Fruit fly (Drosophila melanogaster): Measurements from ENCODE around the gene CG33178.

CG33178 gene

DNA sequence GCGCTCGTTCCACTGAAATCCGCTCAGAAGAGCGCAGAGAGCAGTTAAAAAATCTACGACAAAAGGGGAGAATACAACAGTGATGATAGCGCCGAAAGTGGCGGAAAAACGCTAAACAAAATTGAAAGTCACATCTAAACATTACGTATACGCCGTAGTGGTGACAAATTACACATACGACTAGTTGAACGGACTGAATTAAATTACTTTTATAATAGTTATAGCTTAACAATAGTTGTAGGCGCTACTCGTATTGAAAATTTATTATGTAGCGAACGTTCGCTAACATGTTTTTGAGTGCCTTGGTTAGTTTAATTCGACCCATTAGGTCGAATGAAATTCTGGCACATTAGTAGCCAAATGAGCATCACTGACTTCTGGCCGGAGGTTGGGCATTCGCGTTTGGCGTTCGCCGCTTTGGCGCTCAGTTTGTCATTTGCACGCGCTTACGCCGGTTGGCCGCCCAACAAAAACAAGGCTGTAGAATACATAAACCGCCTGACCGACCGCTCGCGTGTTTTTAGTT is 38.9 kb upstream of the CG33178 start, which contains the start of gene CG5541 (continued):
- no peak for TF ChIP-seq toy (GFP tag; IDR thresholded peaks at IDR 0.05)
- TF ChIP-seq lab (GFP tag; optimal IDR thresholded peaks at IDR 0.05) = peak; percentile 14
- no peak for TF ChIP-seq fru (optimal IDR thresholded peaks at IDR 0.05)
- TF ChIP-seq CG8765 (GFP tag; IDR thresholded peaks at IDR 0.05) = no peak
- TF ChIP-seq CHES-1-like (GFP tag; optimal IDR thresholded peaks at IDR 0.05) = no peak
- TF ChIP-seq chn (GFP tag; optimal IDR thresholded peaks at IDR 0.05) = no peak
- peak; percentile 67 for TF ChIP-seq CG34376 (GFP tag; optimal IDR thresholded peaks at IDR 0.05)
- no peak for TF ChIP-seq CG15696 (tag; optimal IDR thresholded peaks at IDR 0.05)
- no peak for TF ChIP-seq inv (GFP tag; IDR thresholded peaks at IDR 0.05; ENCODE audit: partially characterized antibody)
- TF ChIP-seq E2f2 (GFP tag; IDR thresholded peaks at IDR 0.05) = no peak
- no peak for TF ChIP-seq CG7556 (GFP tag; optimal IDR thresholded peaks at IDR 0.05)
- no peak for TF ChIP-seq NFAT (GFP tag; IDR thresholded peaks at IDR 0.05)
- TF ChIP-seq CG9817 (tag; optimal IDR thresholded peaks at IDR 0.05) = peak; percentile 2
- no peak for TF ChIP-seq CG31441 (GFP tag; IDR thresholded peaks at IDR 0.05)
- no peak for TF ChIP-seq h (optimal IDR thresholded peaks at IDR 0.05)
- no peak for TF ChIP-seq CG30431 (GFP tag; optimal IDR thresholded peaks at IDR 0.05)
- peak in 1 of 2 experiments; percentile 66 for TF ChIP-seq Pdp1 (GFP tag; optimal IDR thresholded peaks at IDR 0.05)
- TF ChIP-seq CG1024 (GFP tag; IDR thresholded peaks at IDR 0.05) = no peak
- TF ChIP-seq dmrt99B (tag; optimal IDR thresholded peaks at IDR 0.05) = no peak
- no peak for TF ChIP-seq pum (GFP tag; optimal IDR thresholded peaks at IDR 0.05)
- TF ChIP-seq CG6254 (GFP tag; optimal IDR thresholded peaks at IDR 0.05) = no peak
- no peak for TF ChIP-seq Awh (GFP tag; IDR thresholded peaks at IDR 0.05)
- no peak for TF ChIP-seq crc (GFP tag; optimal IDR thresholded peaks at IDR 0.05)
- TF ChIP-seq dati (GFP tag; IDR thresholded peaks at IDR 0.05) = no peak
- no peak for TF ChIP-seq CG18476 (GFP tag; optimal IDR thresholded peaks at IDR 0.05)
- no peak for TF ChIP-seq yki (optimal IDR thresholded peaks at IDR 0.05)
- TF ChIP-seq jing (GFP tag; optimal IDR thresholded peaks at IDR 0.05) = no peak
- TF ChIP-seq cwo (GFP tag; optimal IDR thresholded peaks at IDR 0.05) = no peak
- no peak for TF ChIP-seq CG18764 (GFP tag; optimal IDR thresholded peaks at IDR 0.05)
- TF ChIP-seq CG7839 (tag; optimal IDR thresholded peaks at IDR 0.05) = no peak
- TF ChIP-seq Max (GFP tag; optimal IDR thresholded peaks at IDR 0.05) = no peak
- TF ChIP-seq CG10147 (GFP tag; optimal IDR thresholded peaks at IDR 0.05) = peak; percentile 44
- TF ChIP-seq Blimp-1 (GFP tag; optimal IDR thresholded peaks at IDR 0.05) = no peak
- TF ChIP-seq hb (GFP tag; IDR thresholded peaks at IDR 0.05; ENCODE audit: partially characterized antibody) = no peak
- TF ChIP-seq dm (GFP tag; optimal IDR thresholded peaks at IDR 0.05) = no peak
- TF ChIP-seq Asciz (GFP tag; optimal IDR thresholded peaks at IDR 0.05) = no peak
- no peak for TF ChIP-seq Lhr (GFP tag; optimal IDR thresholded peaks at IDR 0.05)
- no peak for TF ChIP-seq Myb (GFP tag; optimal IDR thresholded peaks at IDR 0.05)
- no peak for TF ChIP-seq esg (GFP tag; conservative IDR thresholded peaks at IDR 0.05)
- no peak for TF ChIP-seq z (GFP tag; IDR thresholded peaks at IDR 0.05)
- no peak for TF ChIP-seq ara (GFP tag; IDR thresholded peaks at IDR 0.05)
- TF ChIP-seq CG13287 (GFP tag; IDR thresholded peaks at IDR 0.05; ENCODE audit: partially characterized antibody) = no peak
- no peak for TF ChIP-seq CG7786 (GFP tag; optimal IDR thresholded peaks at IDR 0.05)
- no peak for TF ChIP-seq CG43689 (GFP tag; IDR thresholded peaks at IDR 0.05)
- no peak for TF ChIP-seq CG14050 (GFP tag; IDR thresholded peaks at IDR 0.05)
- TF ChIP-seq chinmo (GFP tag; IDR thresholded peaks at IDR 0.05; ENCODE audit: partially characterized antibody) = no peak
- TF ChIP-seq CG14441 (GFP tag; IDR thresholded peaks at IDR 0.05) = no peak
- TF ChIP-seq mirr (GFP tag; optimal IDR thresholded peaks at IDR 0.05) = peak; percentile 15
- TF ChIP-seq CG16815 (GFP tag; optimal IDR thresholded peaks at IDR 0.05) = no peak
- TF ChIP-seq PHDP (tag; optimal IDR thresholded peaks at IDR 0.05) = no peak
- TF ChIP-seq Dfd (GFP tag; optimal IDR thresholded peaks at IDR 0.05) = no peak
- TF ChIP-seq CG31224 (GFP tag; IDR thresholded peaks at IDR 0.05) = no peak

Data from whole organism, embryonic.